Worm (Caenorhabditis elegans) whole organism, L1 larva: ENCODE data around the gene egl-5.

Experiments used
- F16B12.6 ChIP-seq: fragments of 150-350 bp; optimal IDR thresholded peaks from 2 replicates; lab custom pipeline; 2014; ENCODE audit warnings: missing biosample characterization, missing genetic modification characterization
- Y116A8C.19 ChIP-seq: sonication (generic microtip); optimal IDR thresholded peaks from 2 replicates; lab custom pipeline; 2016; ENCODE audit warnings: missing compliant biosample characterization, missing genetic modification characterization, borderline replicate concordance
- egl-27 ChIP-seq, 2 experiments: fragments of 150-350 bp in 1 of 2; sonication (generic microtip); optimal IDR thresholded peaks; 3 replicates each; lab custom pipeline; 2017 to 2018; ENCODE audit warnings: missing biosample characterization in 2 of 2, missing genetic modification characterization in 2 of 2, missing genetic modification reagents in 2 of 2
- ets-5 ChIP-seq: fragments of 200-800 bp; sonication (Bioruptor generic); IDR thresholded peaks from 2 replicates; pipeline ENCODE4 v1.3.6; 2022; ENCODE audit warnings: missing genetic modification characterization, missing compliant biosample characterization
- fos-1 ChIP-seq: fragments of 150-350 bp; optimal IDR thresholded peaks from 2 replicates; lab custom pipeline; 2014; ENCODE audit warnings: missing biosample characterization, missing genetic modification characterization
- jun-1 ChIP-seq: fragments of 150-350 bp; optimal IDR thresholded peaks from 2 replicates; lab custom pipeline; 2014; ENCODE audit warnings: missing biosample characterization, missing genetic modification reagents, missing genetic modification characterization
- mep-1 ChIP-seq: fragments of 150-350 bp; optimal IDR thresholded peaks from 2 replicates; lab custom pipeline; 2014; ENCODE audit warnings: missing biosample characterization, missing genetic modification characterization
- nhr-77 ChIP-seq: fragments of 150-350 bp; optimal IDR thresholded peaks from 2 replicates; lab custom pipeline; 2014; ENCODE audit warnings: missing biosample characterization, missing genetic modification characterization
- nhr-85 ChIP-seq: sonication (generic microtip); peaks from one replicate; lab custom pipeline; 2016; ENCODE audit warnings: missing genetic modification characterization, inconsistent platforms, missing compliant biosample characterization
- pag-3 ChIP-seq: sonication (generic microtip); optimal IDR thresholded peaks from 2 replicates; lab custom pipeline; 2017; ENCODE audit warnings: missing genetic modification characterization, mild to moderate bottlenecking, missing compliant biosample characterization, antibody characterized with exemption, borderline replicate concordance; ENCODE audit not compliant: insufficient read depth
- tlp-1 ChIP-seq: fragments of 150-350 bp; optimal IDR thresholded peaks from 2 replicates; lab custom pipeline; 2014; ENCODE audit warnings: missing biosample characterization, missing genetic modification characterization
- unc-62 ChIP-seq: fragments of 150-350 bp; optimal IDR thresholded peaks from 2 replicates; lab custom pipeline; 2014; ENCODE audit warnings: missing biosample characterization, missing genetic modification reagents, missing genetic modification characterization
- ztf-11 ChIP-seq, 2 experiments: sonication (generic microtip); optimal IDR thresholded peaks; 2 replicates each; lab custom pipeline; 2016 to 2017; ENCODE audit warnings: missing genetic modification characterization in 2 of 2, missing biosample characterization in 1 of 2, missing compliant biosample characterization in 1 of 2

DNA sequence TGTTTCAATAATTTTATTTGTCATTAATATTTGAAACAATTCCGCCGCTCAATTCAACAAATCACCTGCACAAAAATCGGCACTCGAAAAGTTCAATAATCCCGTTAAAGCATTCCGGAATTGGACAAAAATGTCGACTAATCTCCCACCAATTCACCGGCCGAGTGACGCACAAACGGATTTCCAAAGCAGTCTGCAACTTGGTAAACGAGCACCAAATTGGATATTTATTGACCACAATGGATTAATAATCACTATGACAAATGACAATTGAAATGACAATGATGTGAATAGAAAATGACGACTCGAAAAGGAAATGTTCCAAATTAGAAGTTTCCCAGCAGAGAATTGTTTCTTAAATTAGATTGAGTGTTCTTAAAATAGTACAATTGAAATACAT is 21.5 kb downstream of the egl-5 start:
- TF ChIP-seq nhr-77 (tag; lab: Kevin White, UChicago), result no peak
- TF ChIP-seq unc-62 (GFP tag; lab: Kevin White, UChicago), result no peak
- TF ChIP-seq ets-5 (GFP tag; lab: Robert Waterston, UW), result no peak
- no peak for TF ChIP-seq F16B12.6 (tag; lab: Kevin White, UChicago)
- no peak for TF ChIP-seq ztf-11 (tag; optimal IDR thresholded peaks at IDR 0.05; lab: Kevin White, UChicago)
- no peak for TF ChIP-seq nhr-85 (tag; lab: Kevin White, UChicago)
- no peak for TF ChIP-seq pag-3 (tag; lab: Kevin White, UChicago)
- no peak for TF ChIP-seq tlp-1 (tag; lab: Kevin White, UChicago)
- no peak for TF ChIP-seq mep-1 (tag; lab: Kevin White, UChicago)
- TF ChIP-seq fos-1 (tag; lab: Kevin White, UChicago), result no peak
- no peak for TF ChIP-seq jun-1
- TF ChIP-seq egl-27 (tag; optimal IDR thresholded peaks at IDR 0.05; lab: Kevin White, UChicago), result no peak
- TF ChIP-seq Y116A8C.19, result no peak
